Fruit fly (Drosophila melanogaster): ENCODE measurements around the gene ko.

ko gene

DNA sequence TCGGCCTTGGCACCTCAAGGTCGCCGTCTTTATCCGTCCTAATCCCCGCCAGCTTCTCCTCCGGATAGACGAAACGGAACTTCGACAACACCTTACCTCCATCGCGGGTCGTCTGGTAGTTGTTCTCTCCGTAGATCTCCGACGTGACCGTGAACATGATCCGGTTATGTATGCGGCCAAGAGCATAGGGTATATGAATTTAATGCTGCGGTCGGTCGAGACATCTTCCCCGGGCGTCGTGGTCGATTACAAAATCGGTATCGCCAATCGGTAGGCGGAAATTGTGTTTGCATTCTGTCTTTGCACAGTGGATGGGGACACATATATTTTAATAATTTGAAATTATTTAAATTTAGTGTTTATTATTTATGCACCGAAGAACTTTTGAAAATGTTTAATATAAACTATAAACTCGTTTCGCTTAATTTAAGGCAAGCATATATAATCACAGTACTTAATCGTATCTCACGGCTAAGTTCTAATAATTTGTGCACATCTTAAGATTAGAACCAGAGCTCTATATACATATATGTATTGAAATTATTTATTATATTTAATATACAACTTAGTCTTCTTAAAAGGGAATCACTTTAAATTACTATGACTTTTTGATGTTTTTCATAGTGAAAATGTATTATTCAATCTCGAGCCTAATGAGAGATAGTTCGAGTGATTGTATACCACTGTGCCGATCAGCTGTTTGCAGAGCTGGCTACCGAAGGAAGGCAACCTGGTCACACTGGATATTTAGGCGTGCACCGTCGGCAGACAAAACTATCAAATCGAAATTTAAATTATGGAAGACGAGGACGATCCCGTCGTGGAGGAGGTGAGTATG is 99.6 kb downstream of the ko start, which contains the start of the genes CG10584 and Polr3E (continued):
- TF ChIP-seq abd-A (tag; optimal IDR thresholded peaks at IDR 0.05) (peak; percentile 37), CG11696 (GFP tag; IDR thresholded peaks at IDR 0.05) (peak; percentile 68; the same call in 1 of the 2 replicates), BEAF-32 (GFP tag; optimal IDR thresholded peaks at IDR 0.05) (peak; percentile 19), CG17359 (tag; optimal IDR thresholded peaks at IDR 0.05) (peak; percentile 93), otp (GFP tag; IDR thresholded peaks at IDR 0.05) (peak; percentile 57; the same call in 2 of the 3 replicates), Optix (GFP tag; IDR thresholded peaks at IDR 0.05) (no peak), knrl (GFP tag; IDR thresholded peaks at IDR 0.05; ENCODE audit: partially characterized antibody) (peak; percentile 45), pan (optimal IDR thresholded peaks at IDR 0.05) (no peak), pan (GFP tag; optimal IDR thresholded peaks at IDR 0.05 in 1 of 2, IDR thresholded peaks at IDR 0.05 in 1 of 2) (peak in 1 of 2 experiments; percentile 79), CG12071 (GFP tag; optimal IDR thresholded peaks at IDR 0.05) (peak; percentile 73), CG8089 (GFP tag; optimal IDR thresholded peaks at IDR 0.05) (no peak), H15 (GFP tag; IDR thresholded peaks at IDR 0.05) (peak; percentile 55; the same call in 2 of the 3 replicates), CG12391 (tag; optimal IDR thresholded peaks at IDR 0.05) (peak; percentile 97), zen (tag; optimal IDR thresholded peaks at IDR 0.05) (peak; percentile 92), CG30403 (GFP tag; optimal IDR thresholded peaks at IDR 0.05) (peak; percentile 94), gfzf (GFP tag; optimal IDR thresholded peaks at IDR 0.05) (peak; percentile 58), Nf-YA (GFP tag; IDR thresholded peaks at IDR 0.05) (0 out of 2 replicates have a peak, but pooled peaks have one; percentile 33), lab (GFP tag; optimal IDR thresholded peaks at IDR 0.05) (peak; percentile 94), CG4424 (GFP tag; optimal IDR thresholded peaks at IDR 0.05) (peak; percentile 93), Hmx (GFP tag; optimal IDR thresholded peaks at IDR 0.05) (no peak), HLH4C (GFP tag; IDR thresholded peaks at IDR 0.05; ENCODE audit: partially characterized antibody) (peak; percentile 52; the same call in 2 of the 3 replicates), Jarid2 (GFP tag; optimal IDR thresholded peaks at IDR 0.05) (peak; percentile 70), Spps (tag; optimal IDR thresholded peaks at IDR 0.05) (peak; percentile 82), CG17568 (GFP tag; optimal IDR thresholded peaks at IDR 0.05) (peak; percentile 88), cato (GFP tag; optimal IDR thresholded peaks at IDR 0.05; ENCODE audit: borderline replicate concordance) (peak; percentile 83), lilli (GFP tag; optimal IDR thresholded peaks at IDR 0.05) (peak; percentile 81), NC2β (GFP tag; optimal IDR thresholded peaks at IDR 0.05) (peak; percentile 51), CG4820 (GFP tag; optimal IDR thresholded peaks at IDR 0.05) (peak; percentile 82), CG13123 (GFP tag; optimal IDR thresholded peaks at IDR 0.05) (peak; percentile 80), MESR4 (GFP tag; optimal IDR thresholded peaks at IDR 0.05) (peak; percentile 69), Nf-YC (tag; optimal IDR thresholded peaks at IDR 0.05) (peak; percentile 93), ttk (GFP tag; IDR thresholded peaks at IDR 0.05) (peak; percentile 75), pros (GFP tag; optimal IDR thresholded peaks at IDR 0.05) (peak; percentile 77), CG1233 (GFP tag; optimal IDR thresholded peaks at IDR 0.05) (peak; percentile 95), YL-1 (GFP tag; optimal IDR thresholded peaks at IDR 0.05) (peak; percentile 90), CG14710 (tag; optimal IDR thresholded peaks at IDR 0.05) (peak; percentile 96), CHES-1-like (GFP tag; optimal IDR thresholded peaks at IDR 0.05) (peak; percentile 45), CG12299 (tag; optimal IDR thresholded peaks at IDR 0.05) (peak; percentile 93), zfh2 (GFP tag; optimal IDR thresholded peaks at IDR 0.05) (peak; percentile 62), Abd-B (GFP tag; optimal IDR thresholded peaks at IDR 0.05) (peak; percentile 91), tio (GFP tag; optimal IDR thresholded peaks at IDR 0.05) (peak; percentile 93), sc (optimal IDR thresholded peaks at IDR 0.05) (no peak), sc (GFP tag; optimal IDR thresholded peaks at IDR 0.05) (peak; percentile 92), Fer2 (tag; optimal IDR thresholded peaks at IDR 0.05) (peak; percentile 89), NFAT (GFP tag; IDR thresholded peaks at IDR 0.05) (peak; percentile 61), Sin3A (optimal IDR thresholded peaks at IDR 0.05) (no peak), wdn (GFP tag; IDR thresholded peaks at IDR 0.05) (peak; percentile 67), Oli (tag; optimal IDR thresholded peaks at IDR 0.05) (peak; percentile 94)
